Worm (Caenorhabditis elegans) whole organism, L4/young adult: ENCODE measurements around the gene irld-42.

Experiments
- W03F9.2 ChIP-seq: fragments of 150-350 bp; optimal IDR thresholded peaks from 2 replicates; lab custom pipeline; 2014; ENCODE audit warnings: missing biosample characterization, missing genetic modification characterization
- dao-5 ChIP-seq: sonication (generic microtip); optimal IDR thresholded peaks from 2 replicates; lab custom pipeline; 2016; ENCODE audit warnings: missing genotype, missing genetic modification characterization, moderate library complexity, missing compliant biosample characterization
- him-1 ChIP-seq: sonication (generic microtip); optimal IDR thresholded peaks from 2 replicates; lab custom pipeline; 2016; ENCODE audit warnings: missing genotype, missing genetic modification reagents, missing genetic modification characterization, missing compliant biosample characterization

- TF ChIP-seq dao-5 (tag; lab: Kevin White, UChicago) (no peak), him-1 (no peak), W03F9.2 (tag; lab: Kevin White, UChicago) (no peak)
These were observed 14.0 kb downstream of the irld-42 start, which contains the start of gene srh-3 for ce11 chrV:1682279-1682678.
